Worm (Caenorhabditis elegans) whole organism, late embryonic: ENCODE data around the gene T10G3.4.

Experiments
- C08G9.2 ChIP-seq: sonication (generic microtip); optimal IDR thresholded peaks from 2 replicates; lab custom pipeline; 2016; ENCODE audit warnings: mild to moderate bottlenecking, missing genetic modification characterization, moderate library complexity, missing compliant biosample characterization
- C38D4.7 ChIP-seq: fragments of 200-800 bp; sonication (Bioruptor generic); optimal IDR thresholded peaks from 2 replicates; lab custom pipeline; 2018; ENCODE audit warnings: mild to moderate bottlenecking, missing genetic modification characterization, moderate library complexity, missing compliant biosample characterization
- K02D7.2 ChIP-seq: sonication (generic microtip); optimal IDR thresholded peaks from 2 replicates; lab custom pipeline; 2017; ENCODE audit warnings: mild to moderate bottlenecking, missing genetic modification characterization, missing compliant biosample characterization
- K09A11.1 ChIP-seq: sonication (generic microtip); optimal IDR thresholded peaks from 2 replicates; lab custom pipeline; 2017; ENCODE audit warnings: antibody characterized with exemption, mild to moderate bottlenecking, missing genetic modification characterization, missing compliant biosample characterization; ENCODE audit not compliant: insufficient read depth
- T23F11.4 ChIP-seq: fragments of 200-800 bp; sonication (Bioruptor generic); optimal IDR thresholded peaks from 2 replicates; lab custom pipeline; 2018; ENCODE audit warnings: mild to moderate bottlenecking, missing genetic modification characterization, missing compliant biosample characterization
- Y22D7AL.16 ChIP-seq: sonication (generic microtip); optimal IDR thresholded peaks from 2 replicates; lab custom pipeline; 2016; ENCODE audit warnings: missing genetic modification characterization, missing compliant biosample characterization
- ceh-18 ChIP-seq: sonication (generic microtip); optimal IDR thresholded peaks from 2 replicates; lab custom pipeline; 2016; ENCODE audit warnings: missing genetic modification characterization, missing compliant biosample characterization
- ceh-2 ChIP-seq: sonication (generic microtip); optimal IDR thresholded peaks from 2 replicates; lab custom pipeline; 2016; ENCODE audit warnings: missing genotype, missing genetic modification characterization, missing compliant biosample characterization
- ceh-22 ChIP-seq: sonication (generic microtip); optimal IDR thresholded peaks from 2 replicates; lab custom pipeline; 2017; ENCODE audit warnings: missing biosample characterization, missing genetic modification characterization
- ceh-24 ChIP-seq: sonication (generic microtip); optimal IDR thresholded peaks from 2 replicates; lab custom pipeline; 2016; ENCODE audit warnings: mild to moderate bottlenecking, missing genetic modification characterization, missing compliant biosample characterization
- ceh-30 ChIP-seq: fragments of 150-350 bp; optimal IDR thresholded peaks from 2 replicates; lab custom pipeline; 2014; ENCODE audit warnings: missing biosample characterization, missing genetic modification characterization
- ceh-31 ChIP-seq: sonication (generic microtip); optimal IDR thresholded peaks from 2 replicates; lab custom pipeline; 2016; ENCODE audit warnings: missing genetic modification characterization, missing compliant biosample characterization
- ceh-34 ChIP-seq: sonication (generic microtip); optimal IDR thresholded peaks from 2 replicates; lab custom pipeline; 2016; ENCODE audit warnings: mild to moderate bottlenecking, missing genetic modification characterization, missing compliant biosample characterization
- ceh-48 ChIP-seq: sonication (generic microtip); optimal IDR thresholded peaks from 2 replicates; lab custom pipeline; 2016; ENCODE audit warnings: missing genetic modification characterization, inconsistent platforms, missing compliant biosample characterization
- che-1 ChIP-seq: sonication (generic microtip); optimal IDR thresholded peaks from 2 replicates; lab custom pipeline; 2016; ENCODE audit warnings: mild to moderate bottlenecking, missing genetic modification characterization, missing compliant biosample characterization
- dmd-4 ChIP-seq: sonication (generic microtip); optimal IDR thresholded peaks from 2 replicates; lab custom pipeline; 2016; ENCODE audit warnings: borderline replicate concordance, missing genetic modification characterization, missing compliant biosample characterization
- dve-1 ChIP-seq: sonication (generic microtip); optimal IDR thresholded peaks from 2 replicates; lab custom pipeline; 2017; ENCODE audit warnings: antibody characterized with exemption, mild to moderate bottlenecking, missing genetic modification characterization, missing compliant biosample characterization
- elt-2 ChIP-seq: sonication (generic microtip); optimal IDR thresholded peaks from 2 replicates; lab custom pipeline; 2016; ENCODE audit warnings: missing genetic modification reagents, missing genetic modification characterization, missing compliant biosample characterization
- elt-4 ChIP-seq: sonication (generic microtip); optimal IDR thresholded peaks from 2 replicates; lab custom pipeline; 2016; ENCODE audit warnings: missing genetic modification characterization, missing compliant biosample characterization
- ets-4 ChIP-seq: sonication (generic microtip); optimal IDR thresholded peaks from 2 replicates; lab custom pipeline; 2016; ENCODE audit warnings: missing genetic modification characterization, missing compliant biosample characterization
- fax-1 ChIP-seq: sonication (generic microtip); optimal IDR thresholded peaks from 2 replicates; lab custom pipeline; 2016; ENCODE audit warnings: missing genotype, missing genetic modification characterization, missing compliant biosample characterization
- fkh-10 ChIP-seq: fragments of 150-350 bp; optimal IDR thresholded peaks from 2 replicates; lab custom pipeline; 2014; ENCODE audit warnings: missing biosample characterization, missing genetic modification reagents, missing genetic modification characterization
- gmeb-2 ChIP-seq: sonication (generic microtip); optimal IDR thresholded peaks from 2 replicates; lab custom pipeline; 2016; ENCODE audit warnings: missing genetic modification characterization, inconsistent platforms, missing compliant biosample characterization
- hlh-13 ChIP-seq: fragments of 200-800 bp; sonication (Bioruptor generic); optimal IDR thresholded peaks from 2 replicates; lab custom pipeline; 2018; ENCODE audit warnings: mild to moderate bottlenecking, missing genetic modification characterization, missing compliant biosample characterization
- hlh-15 ChIP-seq: sonication (generic microtip); optimal IDR thresholded peaks from 2 replicates; lab custom pipeline; 2016; ENCODE audit warnings: missing genetic modification characterization, missing compliant biosample characterization
- hlh-30 ChIP-seq: sonication (generic microtip); optimal IDR thresholded peaks from 2 replicates; lab custom pipeline; 2017; ENCODE audit warnings: antibody characterized with exemption, missing genetic modification characterization, missing compliant biosample characterization; ENCODE audit not compliant: insufficient read depth
- hlh-6 ChIP-seq: sonication (generic microtip); optimal IDR thresholded peaks from 2 replicates; lab custom pipeline; 2016; ENCODE audit warnings: missing genotype, missing genetic modification characterization, missing compliant biosample characterization
- hlh-8 ChIP-seq: sonication (generic microtip); optimal IDR thresholded peaks from 2 replicates; lab custom pipeline; 2016; ENCODE audit warnings: missing genotype, missing genetic modification characterization, missing compliant biosample characterization
- nhr-232 ChIP-seq: sonication (generic microtip); optimal IDR thresholded peaks from 2 replicates; lab custom pipeline; 2016; ENCODE audit warnings: missing genetic modification characterization, missing compliant biosample characterization
- odd-2 ChIP-seq: sonication (generic microtip); optimal IDR thresholded peaks from 2 replicates; lab custom pipeline; 2017; ENCODE audit warnings: antibody characterized with exemption, mild to moderate bottlenecking, missing genetic modification characterization, missing compliant biosample characterization
- pag-3 ChIP-seq: sonication (generic microtip); optimal IDR thresholded peaks from 2 replicates; lab custom pipeline; 2016; ENCODE audit warnings: missing compliant biosample characterization, missing genetic modification characterization, borderline replicate concordance
- pat-9 ChIP-seq: fragments of 200-800 bp; sonication (Bioruptor generic); optimal IDR thresholded peaks from 2 replicates; lab custom pipeline; 2018; ENCODE audit warnings: mild to moderate bottlenecking, missing genetic modification characterization, moderate library complexity, missing compliant biosample characterization
- pax-1 ChIP-seq: fragments of 150-350 bp; optimal IDR thresholded peaks from 2 replicates; lab custom pipeline; 2014; ENCODE audit warnings: missing biosample characterization, missing genetic modification characterization
- pha-4 ChIP-seq: fragments of 150-350 bp; optimal IDR thresholded peaks from 2 replicates; lab custom pipeline; 2018; ENCODE audit warnings: missing biosample characterization, missing genetic modification reagents, missing genetic modification characterization
- pros-1 ChIP-seq: fragments of 150-350 bp; optimal IDR thresholded peaks from 2 replicates; lab custom pipeline; 2014; ENCODE audit warnings: missing biosample characterization, missing genetic modification reagents, missing genetic modification characterization
- ref-2 ChIP-seq: sonication (generic microtip); optimal IDR thresholded peaks from 2 replicates; lab custom pipeline; 2016; ENCODE audit warnings: missing genetic modification characterization, missing compliant biosample characterization
- sdc-2 ChIP-seq: sonication (generic microtip); optimal IDR thresholded peaks from 2 replicates; lab custom pipeline; 2016; ENCODE audit warnings: missing genotype, missing genetic modification characterization, missing compliant biosample characterization
- sox-2 ChIP-seq: fragments of 200-800 bp; sonication (Bioruptor generic); IDR thresholded peaks from 2 replicates; pipeline ENCODE4 v1.3.6; 2022; ENCODE audit warnings: missing genetic modification reagents, missing genetic modification characterization, missing compliant biosample characterization
- tbx-2 ChIP-seq: sonication (generic microtip); optimal IDR thresholded peaks from 2 replicates; lab custom pipeline; 2016; ENCODE audit warnings: missing genetic modification characterization, missing compliant biosample characterization
- tbx-7 ChIP-seq: sonication (generic microtip); optimal IDR thresholded peaks from 2 replicates; lab custom pipeline; 2016; ENCODE audit warnings: missing genotype, missing genetic modification characterization, missing compliant biosample characterization
- ttx-3 ChIP-seq: sonication (generic microtip); optimal IDR thresholded peaks from 2 replicates; lab custom pipeline; 2016; ENCODE audit warnings: missing genetic modification reagents, missing genetic modification characterization, missing compliant biosample characterization
- unc-42 ChIP-seq: sonication (generic microtip); optimal IDR thresholded peaks from 2 replicates; lab custom pipeline; 2016; ENCODE audit warnings: missing genotype, missing genetic modification characterization, missing compliant biosample characterization
- unc-55 ChIP-seq: sonication (generic microtip); optimal IDR thresholded peaks from 2 replicates; lab custom pipeline; 2017; ENCODE audit warnings: missing biosample characterization, missing genetic modification reagents, missing genetic modification characterization
- unc-86 ChIP-seq: sonication (generic microtip); optimal IDR thresholded peaks from 2 replicates; lab custom pipeline; 2016; ENCODE audit warnings: missing genetic modification characterization, missing compliant biosample characterization
- zip-5 ChIP-seq: sonication (generic microtip); optimal IDR thresholded peaks from 2 replicates; lab custom pipeline; 2016; ENCODE audit warnings: missing genetic modification characterization, missing compliant biosample characterization

Gene T10G3.4

ce11 chrV:13484339-13484738, at the start of gene T10G3.4:
TSS of gene T10G3.4 (minus strand) at chrV:13484439.
- TF ChIP-seq K09A11.1 (tag; lab: Kevin White, UChicago): no peak
- TF ChIP-seq unc-42 (tag; lab: Kevin White, UChicago): no peak
- TF ChIP-seq hlh-30 (tag; lab: Kevin White, UChicago): no peak
- TF ChIP-seq pros-1 (tag; lab: Kevin White, UChicago): no peak
- no peak for TF ChIP-seq che-1
- no peak for TF ChIP-seq ceh-34
- TF ChIP-seq ceh-24: no peak
- no peak for TF ChIP-seq C38D4.7 (GFP tag; lab: Kevin White, UChicago)
- TF ChIP-seq unc-86: no peak
- TF ChIP-seq ceh-48 (tag; lab: Kevin White, UChicago): no peak
- no peak for TF ChIP-seq ceh-18 (tag; lab: Kevin White, UChicago)

DNA sequence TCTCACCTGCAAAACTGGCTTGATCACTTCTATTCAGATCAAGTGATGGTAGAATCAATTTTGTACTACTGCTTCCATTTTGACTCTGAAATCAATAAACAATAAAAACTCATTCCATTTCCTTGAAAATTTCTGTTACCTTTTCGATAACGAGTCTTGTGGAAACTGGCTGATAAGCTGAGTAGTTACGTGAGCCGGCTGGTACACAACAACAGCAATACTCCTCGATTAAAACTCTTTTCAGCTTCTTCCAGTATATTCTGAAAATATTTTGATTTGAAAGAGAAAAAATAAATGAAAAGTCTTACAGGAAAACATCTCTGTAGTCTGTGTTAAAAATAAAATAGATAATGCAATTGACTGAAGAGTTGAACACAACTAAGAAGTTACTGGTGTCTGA, 48.2 kb upstream of the T10G3.4 start:
- no peak for TF ChIP-seq dve-1
- no peak for TF ChIP-seq tbx-2 (tag; lab: Kevin White, UChicago)
- TF ChIP-seq dmd-4 (tag; lab: Kevin White, UChicago): no peak
- no peak for TF ChIP-seq ref-2 (tag; lab: Kevin White, UChicago)
- TF ChIP-seq sdc-2: no peak
- TF ChIP-seq pros-1 (tag; lab: Kevin White, UChicago): no peak
- no peak for TF ChIP-seq hlh-15
- no peak for TF ChIP-seq tbx-7
- no peak for TF ChIP-seq ceh-2
- TF ChIP-seq odd-2 (tag; lab: Kevin White, UChicago): no peak
- no peak for TF ChIP-seq ceh-34
- TF ChIP-seq unc-86: no peak
- no peak for TF ChIP-seq Y22D7AL.16 (tag; lab: Kevin White, UChicago)
- TF ChIP-seq sox-2 (GFP tag; lab: Robert Waterston, UW): no peak
- TF ChIP-seq pat-9 (tag; lab: Kevin White, UChicago): no peak
- no peak for TF ChIP-seq pha-4
- TF ChIP-seq ceh-30 (tag; lab: Kevin White, UChicago): no peak

DNA sequence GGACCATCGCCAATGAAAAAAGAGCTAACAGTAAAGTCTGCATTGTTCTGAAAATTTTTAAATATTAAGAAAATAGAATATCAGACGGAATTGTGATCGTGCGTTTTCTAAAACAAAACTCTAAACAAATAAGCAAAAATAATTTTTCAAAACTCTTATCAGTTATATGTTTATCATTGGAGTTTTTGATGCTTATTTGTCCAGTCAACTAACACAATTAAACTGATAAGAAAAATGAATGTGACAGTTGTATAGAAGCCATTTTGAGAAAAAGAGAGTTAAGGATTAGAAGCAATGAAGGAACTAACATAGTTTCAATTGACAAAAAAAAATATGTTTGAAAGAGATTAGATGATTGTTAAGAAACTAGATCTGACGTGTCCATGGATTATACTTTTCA, 46.5 kb upstream of the T10G3.4 start, which contains the start of gene ttr-44:
Gene ttr-44, minus strand, starts transcription at position 47 of the 400 bp plus-strand sequence.
- TF ChIP-seq gmeb-2 (tag; lab: Kevin White, UChicago) (no peak), elt-2 (peak; percentile 76), ceh-34 (no peak), dmd-4 (tag; lab: Kevin White, UChicago) (no peak), ceh-31 (tag; lab: Kevin White, UChicago) (no peak)

- no peak for TF ChIP-seq pha-4
- TF ChIP-seq ceh-18 (tag; lab: Kevin White, UChicago): no peak
- no peak for TF ChIP-seq K02D7.2 (tag; lab: Kevin White, UChicago)
- TF ChIP-seq ceh-34: no peak
- TF ChIP-seq sdc-2: no peak
- TF ChIP-seq ceh-30 (tag; lab: Kevin White, UChicago): no peak
- TF ChIP-seq fkh-10: no peak
- no peak for TF ChIP-seq nhr-232 (tag; lab: Kevin White, UChicago)
- no peak for TF ChIP-seq C08G9.2 (tag; lab: Kevin White, UChicago)
- no peak for TF ChIP-seq unc-86
- TF ChIP-seq gmeb-2 (tag; lab: Kevin White, UChicago): no peak
- no peak for TF ChIP-seq pros-1 (tag; lab: Kevin White, UChicago)
- no peak for TF ChIP-seq zip-5 (tag; lab: Kevin White, UChicago)
- TF ChIP-seq ceh-22 (tag; lab: Kevin White, UChicago): no peak
- TF ChIP-seq ref-2 (tag; lab: Kevin White, UChicago): no peak
- no peak for TF ChIP-seq elt-4
- TF ChIP-seq odd-2 (tag; lab: Kevin White, UChicago): no peak
- TF ChIP-seq, all 69 proteins: peak for 0
Measured at ce11 chrV:13529165-13529564, 44.9 kb upstream of the T10G3.4 start.

DNA sequence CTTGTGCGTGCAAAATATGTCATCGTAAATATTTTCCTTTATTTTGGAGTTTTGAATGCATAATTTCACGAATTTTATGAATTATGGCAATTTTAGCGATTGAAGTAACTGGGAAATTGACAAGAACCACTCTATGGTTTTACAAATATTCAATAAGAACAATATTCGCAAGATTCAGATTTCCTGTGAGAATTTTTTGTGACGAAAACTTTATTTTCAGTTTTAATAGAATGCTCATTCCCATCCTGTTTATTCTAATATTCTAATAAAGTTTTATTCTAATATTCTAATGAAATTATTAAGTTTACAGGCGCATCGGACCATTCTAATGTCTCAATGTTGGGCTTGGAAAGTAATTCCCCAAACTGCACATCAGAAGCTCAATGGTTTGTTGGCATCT, 39.0 kb upstream of the T10G3.4 start, which contains the start of gene R11G10.3:
Gene R11G10.3, plus strand, starts transcription at position 301 of the 400 bp plus-strand sequence.
- TF ChIP-seq ets-4 (tag; lab: Kevin White, UChicago) (no peak), hlh-13 (no peak), pax-1 (no peak), pag-3 (tag; lab: Kevin White, UChicago) (no peak), ceh-31 (tag; lab: Kevin White, UChicago) (no peak), T23F11.4 (GFP tag; lab: Kevin White, UChicago) (no peak), fax-1 (tag; lab: Kevin White, UChicago) (no peak), ttx-3 (no peak), ref-2 (tag; lab: Kevin White, UChicago) (no peak), hlh-8 (tag; lab: Kevin White, UChicago) (no peak), unc-55 (GFP tag; lab: Kevin White, UChicago) (no peak), hlh-6 (tag; lab: Kevin White, UChicago) (no peak), nhr-232 (tag; lab: Kevin White, UChicago) (no peak), unc-86 (no peak)
